Fruit fly (Drosophila melanogaster) whole organism: ENCODE results near the gene CG11037.

ENCODE experiments used
- CG8478 ChIP-seq: fragments of >200 bp; optimal IDR thresholded peaks from 2 replicates; lab custom pipeline; 2018; ENCODE audit warnings: inconsistent platforms
- Dll ChIP-seq: fragments of >200 bp; optimal IDR thresholded peaks from 2 replicates; lab custom pipeline; 2017
- EcR ChIP-seq, 2 experiments: fragments of >200 bp; optimal IDR thresholded peaks; 2 replicates each; lab custom pipeline; 2017; ENCODE audit warnings: missing biosample characterization in 2 of 2, missing genetic modification characterization in 2 of 2, missing genetic modification reagents in 2 of 2
- pan ChIP-seq: fragments of >200 bp; optimal IDR thresholded peaks from 2 replicates; lab custom pipeline; 2017
- psq ChIP-seq: fragments of >200 bp; optimal IDR thresholded peaks from 2 replicates; lab custom pipeline; 2017
- usp ChIP-seq: fragments of >200 bp; optimal IDR thresholded peaks from 2 replicates; lab custom pipeline; 2017; ENCODE audit warnings: missing biosample characterization, missing genetic modification characterization, mixed read lengths

DNA sequence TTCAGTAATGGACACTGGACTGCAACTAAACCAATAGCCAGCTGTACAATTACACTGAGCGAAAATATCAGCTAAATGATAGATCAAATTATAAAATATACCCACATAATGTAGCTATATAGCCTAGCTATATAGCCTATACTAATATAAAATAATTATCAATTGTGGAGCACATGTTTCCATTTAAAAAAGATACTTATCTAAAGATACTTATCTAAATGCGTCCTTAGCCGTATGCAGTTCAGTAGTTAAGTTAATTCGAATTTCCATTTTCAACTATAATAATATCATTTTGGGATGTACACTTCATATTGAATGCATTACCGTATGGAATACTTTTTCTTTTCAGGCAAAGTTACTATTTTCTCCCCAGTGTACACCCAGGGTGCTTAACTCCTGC is 42.2 kb downstream of the CG11037 start:
- TF ChIP-seq Dll (lab: Kevin White, UChicago), result no peak
- TF ChIP-seq CG8478 (lab: Kevin White, UChicago), result no peak
- no peak for TF ChIP-seq pan
- TF ChIP-seq usp (GFP tag; lab: Kevin White, UChicago), result no peak
- TF ChIP-seq EcR (GFP tag; optimal IDR thresholded peaks at IDR 0.05; lab: Kevin White, UChicago), result no peak
- TF ChIP-seq psq (lab: Kevin White, UChicago), result no peak
